Fruit fly (Drosophila melanogaster) whole organism, embryonic: ENCODE results near the gene CG15528.

Experiments
- CG12219 ChIP-seq: fragments of 200-800 bp; sonication (Bioruptor generic); optimal IDR thresholded peaks from 3 replicates; lab custom pipeline; 2018; ENCODE audit warnings: missing biosample characterization, mild to moderate bottlenecking, missing genetic modification characterization
- CG12659 ChIP-seq: fragments of 200-800 bp; sonication (Bioruptor generic); optimal IDR thresholded peaks from 3 replicates; lab custom pipeline; 2017; ENCODE audit warnings: mild to moderate bottlenecking, missing biosample characterization, missing genetic modification reagents, missing genetic modification characterization
- CG12744 ChIP-seq: fragments of 200-800 bp; sonication (Bioruptor generic); optimal IDR thresholded peaks from 2 replicates; lab custom pipeline; 2016; ENCODE audit warnings: missing biosample characterization, missing genetic modification characterization
- CG13123 ChIP-seq: fragments of 200-800 bp; sonication (Bioruptor generic); optimal IDR thresholded peaks from 2 replicates; lab custom pipeline; 2016; ENCODE audit warnings: missing biosample characterization, missing genetic modification characterization
- CG13775 ChIP-seq: fragments of 200-800 bp; sonication (Bioruptor generic); optimal IDR thresholded peaks from 3 replicates; lab custom pipeline; 2017; ENCODE audit warnings: missing biosample characterization, mild to moderate bottlenecking, missing genetic modification characterization
- CG15269 ChIP-seq: fragments of 200-800 bp; sonication (Bioruptor generic); optimal IDR thresholded peaks from 2 replicates; lab custom pipeline; 2018; ENCODE audit warnings: missing biosample characterization, mild to moderate bottlenecking, missing genetic modification characterization, moderate library complexity
- CG1602 ChIP-seq: fragments of 200-800 bp; sonication (Bioruptor generic); optimal IDR thresholded peaks from 3 replicates; lab custom pipeline; 2016; ENCODE audit warnings: missing biosample characterization, missing genetic modification characterization
- CG17186 ChIP-seq: fragments of 200-800 bp; sonication (Bioruptor generic); optimal IDR thresholded peaks from 3 replicates; lab custom pipeline; 2017; ENCODE audit warnings: missing biosample characterization, missing genetic modification reagents, missing genetic modification characterization
- CG2120 ChIP-seq: fragments of 200-800 bp; sonication (Bioruptor generic); optimal IDR thresholded peaks from 3 replicates; lab custom pipeline; 2016; ENCODE audit warnings: missing biosample characterization, missing genetic modification characterization
- CG2202 ChIP-seq: fragments of 200-800 bp; sonication (Bioruptor generic); optimal IDR thresholded peaks from 2 replicates; lab custom pipeline; 2018; ENCODE audit warnings: missing biosample characterization, mild to moderate bottlenecking, missing genetic modification characterization
- CG3838 ChIP-seq: fragments of 200-800 bp; sonication (Bioruptor generic); optimal IDR thresholded peaks from 3 replicates; lab custom pipeline; 2016; ENCODE audit warnings: missing biosample characterization, missing genetic modification characterization
- CG4854 ChIP-seq: fragments of 200-800 bp; sonication (Bioruptor generic); optimal IDR thresholded peaks from 2 replicates; lab custom pipeline; 2016; ENCODE audit warnings: missing biosample characterization, missing genetic modification characterization, inconsistent platforms
- CG7271 ChIP-seq: fragments of 200-800 bp; sonication (Bioruptor generic); optimal IDR thresholded peaks from 2 replicates; lab custom pipeline; 2018; ENCODE audit warnings: missing biosample characterization, mild to moderate bottlenecking, missing genetic modification characterization, moderate library complexity
- CG7839 ChIP-seq: fragments of 200-800 bp; sonication (Bioruptor generic); optimal IDR thresholded peaks from 3 replicates; lab custom pipeline; 2018; ENCODE audit warnings: missing biosample characterization, mild to moderate bottlenecking, missing genetic modification characterization, moderate library complexity
- CG8924 ChIP-seq: fragments of 200-800 bp; optimal IDR thresholded peaks from 3 replicates; lab custom pipeline; 2019; ENCODE audit warnings: missing biosample characterization, mild to moderate bottlenecking, missing genetic modification characterization, moderate library complexity
- CG9215 ChIP-seq: fragments of 200-800 bp; sonication (Bioruptor generic); IDR thresholded peaks from 2 replicates; pipeline ENCODE4 v1.3.6; 2022; ENCODE audit warnings: missing biosample characterization, missing genetic modification characterization
- Dbx ChIP-seq: fragments of 200-800 bp; sonication (Bioruptor generic); IDR thresholded peaks from 3 replicates; pipeline ENCODE4 v1.3.6; 2022; ENCODE audit warnings: missing biosample characterization, missing genetic modification characterization
- Dip3 ChIP-seq: fragments of 200-800 bp; sonication (Bioruptor generic); optimal IDR thresholded peaks from 3 replicates; lab custom pipeline; 2016; ENCODE audit warnings: missing biosample characterization, missing genetic modification characterization
- Dll ChIP-seq: fragments of 200-800 bp; sonication (Bioruptor generic); IDR thresholded peaks from 4 replicates; pipeline ENCODE4 v1.3.6; 2022; ENCODE audit warnings: missing biosample characterization, missing genetic modification characterization; ENCODE audit not compliant: partially characterized antibody
- Drgx ChIP-seq: fragments of 200-800 bp; sonication (Bioruptor generic); IDR thresholded peaks from 2 replicates; pipeline ENCODE4 v1.3.6; 2022; ENCODE audit warnings: missing biosample characterization, missing genetic modification characterization
- Elba2 ChIP-seq: fragments of 200-800 bp; sonication (Bioruptor generic); optimal IDR thresholded peaks from 3 replicates; lab custom pipeline; 2016; ENCODE audit warnings: missing biosample characterization, missing genetic modification characterization
- Gsc ChIP-seq: fragments of 200-800 bp; sonication (Bioruptor generic); IDR thresholded peaks from 2 replicates; pipeline ENCODE4 v1.3.6; 2022; ENCODE audit warnings: missing biosample characterization, missing genetic modification characterization
- H2.0 ChIP-seq: fragments of 200-800 bp; sonication (Bioruptor generic); IDR thresholded peaks from 2 replicates; pipeline ENCODE4 v1.3.6; 2022; ENCODE audit warnings: missing biosample characterization, missing genetic modification characterization
- Hmr ChIP-seq: fragments of 200-800 bp; sonication (Bioruptor generic); optimal IDR thresholded peaks from 3 replicates; lab custom pipeline; 2017; ENCODE audit warnings: mild to moderate bottlenecking, missing biosample characterization, missing genetic modification reagents, missing genetic modification characterization
- Mrtf ChIP-seq: fragments of 200-800 bp; sonication (Bioruptor generic); IDR thresholded peaks from 3 replicates; pipeline ENCODE4 v1.3.6; 2022; ENCODE audit warnings: missing biosample characterization, missing genetic modification characterization
- Oaz ChIP-seq: fragments of 200-800 bp; sonication (Bioruptor generic); IDR thresholded peaks from 2 replicates; pipeline ENCODE4 v1.3.6; 2022; ENCODE audit warnings: missing biosample characterization, missing genetic modification characterization
- Oli ChIP-seq: fragments of 200-800 bp; sonication (Bioruptor generic); optimal IDR thresholded peaks from 2 replicates; lab custom pipeline; 2018; ENCODE audit warnings: missing biosample characterization, mild to moderate bottlenecking, missing genetic modification characterization, moderate library complexity
- Pdp1 ChIP-seq, 2 experiments: fragments of 200-800 bp; sonication (Bioruptor generic); optimal IDR thresholded peaks; 3 replicates each; lab custom pipeline; 2016; ENCODE audit warnings: missing biosample characterization in 2 of 2, missing genetic modification characterization in 2 of 2, mild to moderate bottlenecking in 1 of 2, moderate library complexity in 1 of 2
- Spps ChIP-seq: fragments of 200-800 bp; sonication (Bioruptor generic); optimal IDR thresholded peaks from 2 replicates; lab custom pipeline; 2018; ENCODE audit warnings: missing biosample characterization, mild to moderate bottlenecking, missing genetic modification characterization
- Stat92E ChIP-seq, 3 experiments: fragments of >200 bp in 2 of 3; fragments of 200-800 bp in 1 of 3; sonication (Bioruptor generic) in 1 of 3; optimal IDR thresholded peaks; 2 replicates each; lab custom pipeline; 2017 to 2019; ENCODE audit warnings: missing biosample characterization in 3 of 3, missing genetic modification characterization in 3 of 3, mild to moderate bottlenecking in 1 of 3, moderate library complexity in 1 of 3
- TFAM ChIP-seq: fragments of 200-800 bp; sonication (Bioruptor generic); optimal IDR thresholded peaks from 2 replicates; lab custom pipeline; 2017; ENCODE audit warnings: missing biosample characterization, missing genetic modification characterization, inconsistent platforms
- Xrp1 ChIP-seq: fragments of 200-800 bp; sonication (Bioruptor generic); IDR thresholded peaks from 2 replicates; pipeline ENCODE4 v1.3.6; 2022; ENCODE audit warnings: missing biosample characterization, missing genetic modification characterization
- YL-1 ChIP-seq: fragments of 200-800 bp; sonication (Bioruptor generic); optimal IDR thresholded peaks from 3 replicates; lab custom pipeline; 2017; ENCODE audit warnings: missing biosample characterization, mild to moderate bottlenecking, missing genetic modification characterization
- bigmax ChIP-seq: fragments of 200-800 bp; sonication (Bioruptor generic); optimal IDR thresholded peaks from 2 replicates; lab custom pipeline; 2018; ENCODE audit warnings: missing biosample characterization, mild to moderate bottlenecking, missing genetic modification characterization
- crp ChIP-seq, 2 experiments: fragments of 200-800 bp; sonication (Bioruptor generic); optimal IDR thresholded peaks; 2 replicates in 1 of 2; 3 replicates in 1 of 2; lab custom pipeline; 2017; ENCODE audit warnings: missing biosample characterization in 2 of 2, missing genetic modification characterization in 2 of 2, mild to moderate bottlenecking in 1 of 2, moderate library complexity in 1 of 2
- ems ChIP-seq: fragments of 200-800 bp; sonication (Bioruptor generic); optimal IDR thresholded peaks from 3 replicates; lab custom pipeline; 2016; ENCODE audit warnings: missing biosample characterization, missing genetic modification characterization
- fd96Cb ChIP-seq: fragments of 200-800 bp; sonication (Bioruptor generic); optimal IDR thresholded peaks from 2 replicates; lab custom pipeline; 2018; ENCODE audit warnings: missing biosample characterization, mild to moderate bottlenecking, missing genetic modification characterization, moderate library complexity
- jumu ChIP-seq: fragments of 200-800 bp; sonication (Bioruptor generic); optimal IDR thresholded peaks from 3 replicates; lab custom pipeline; 2016; ENCODE audit warnings: missing biosample characterization, missing genetic modification characterization
- lab ChIP-seq: fragments of 200-800 bp; sonication (Bioruptor generic); optimal IDR thresholded peaks from 3 replicates; lab custom pipeline; 2017; ENCODE audit warnings: missing biosample characterization, missing genetic modification characterization, mild to moderate bottlenecking, moderate library complexity, missing genetic modification reagents
- nerfin-2 ChIP-seq: fragments of 200-800 bp; sonication (Bioruptor generic); IDR thresholded peaks from 2 replicates; pipeline ENCODE4 v1.3.6; 2022; ENCODE audit warnings: missing biosample characterization, missing genetic modification characterization; ENCODE audit not compliant: partially characterized antibody
- nmo ChIP-seq: fragments of 200-800 bp; sonication (Bioruptor generic); optimal IDR thresholded peaks from 2 replicates; lab custom pipeline; 2018; ENCODE audit warnings: missing biosample characterization, mild to moderate bottlenecking, missing genetic modification characterization, moderate library complexity
- ranshi ChIP-seq: fragments of 200-800 bp; sonication (Bioruptor generic); IDR thresholded peaks from 2 replicates; pipeline ENCODE4 v1.3.6; 2022; ENCODE audit warnings: missing biosample characterization, missing genetic modification characterization
- rib ChIP-seq: fragments of 200-800 bp; sonication (Bioruptor generic); IDR thresholded peaks from 2 replicates; pipeline ENCODE4 v1.3.6; 2022; ENCODE audit warnings: missing biosample characterization, missing genetic modification characterization
- sd ChIP-seq: fragments of 200-800 bp; sonication (Bioruptor generic); optimal IDR thresholded peaks from 3 replicates; lab custom pipeline; 2018; ENCODE audit warnings: missing biosample characterization, mild to moderate bottlenecking, missing genetic modification characterization, moderate library complexity
- sim ChIP-seq: fragments of 200-800 bp; sonication (Bioruptor generic); IDR thresholded peaks from 2 replicates; pipeline ENCODE4 v1.3.6; 2022; ENCODE audit warnings: missing biosample characterization, missing genetic modification characterization
- ttk ChIP-seq: fragments of 200-800 bp; sonication (Bioruptor generic); IDR thresholded peaks from 2 replicates; pipeline ENCODE4 v2.1.2; 2022; ENCODE audit warnings: missing biosample characterization, missing genetic modification characterization
- z ChIP-seq: fragments of 200-800 bp; sonication (Bioruptor generic); IDR thresholded peaks from 3 replicates; pipeline ENCODE4 v1.3.6; 2022; ENCODE audit warnings: missing biosample characterization, missing genetic modification characterization
- zen ChIP-seq: fragments of 200-800 bp; sonication (Bioruptor generic); optimal IDR thresholded peaks from 3 replicates; lab custom pipeline; 2018; ENCODE audit warnings: missing biosample characterization, mild to moderate bottlenecking, missing genetic modification characterization, moderate library complexity

CG15528 gene

DNA sequence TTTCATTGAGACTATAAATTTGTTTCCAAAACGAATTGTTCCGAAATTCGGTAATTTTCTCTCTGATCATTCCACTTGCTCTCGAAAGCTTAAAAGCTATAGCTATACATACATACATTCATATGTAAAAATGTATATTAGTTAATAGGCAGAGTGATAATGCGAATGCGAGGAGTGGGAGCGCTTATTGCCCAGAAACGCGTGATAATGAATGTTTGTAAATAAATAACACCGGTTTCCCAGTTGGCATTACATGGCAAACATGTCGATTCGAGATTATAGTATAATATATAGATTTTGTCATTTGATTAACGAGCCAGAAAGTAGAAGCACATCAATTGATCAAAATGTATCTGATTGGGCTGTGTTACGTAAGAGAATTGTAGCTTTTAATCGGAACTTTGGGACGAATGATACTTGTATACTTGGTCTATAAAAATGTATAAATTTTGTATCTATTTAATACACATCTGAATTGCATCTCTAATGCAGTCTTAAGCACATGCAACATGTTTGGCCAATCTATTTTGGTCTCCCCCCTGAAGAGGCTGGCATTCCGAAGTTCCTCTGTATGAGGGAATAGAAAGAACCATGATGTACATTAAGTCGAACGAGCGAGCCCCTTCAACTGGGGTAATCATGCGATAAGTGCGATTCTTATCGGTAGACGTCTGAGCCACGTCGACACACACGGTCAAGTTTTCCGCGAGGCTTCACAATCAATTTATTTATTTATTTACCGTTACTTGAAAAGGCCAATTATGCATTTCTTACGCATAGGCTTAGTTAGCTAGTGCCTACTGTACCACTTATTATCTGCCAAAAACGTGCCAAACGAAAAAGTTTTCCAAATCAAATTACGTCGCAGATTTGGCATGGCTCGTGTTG, 39.1 kb downstream of the CG15528 start (continued):
- no peak for TF ChIP-seq Elba2
- TF ChIP-seq bigmax (GFP tag; lab: Kevin White, UChicago): no peak
- TF ChIP-seq ems: peak; percentile 7
- 0 out of 2 replicates have a peak, but pooled peaks have one; percentile 19 for TF ChIP-seq H2.0 (GFP tag; lab: Robert Waterston, UW)
- TF ChIP-seq Dip3 (GFP tag; lab: Kevin White, UChicago): no peak
- TF ChIP-seq CG7839: peak; percentile 6
- no peak for TF ChIP-seq sim
- no peak for TF ChIP-seq fd96Cb (tag; lab: Kevin White, UChicago)
- TF ChIP-seq CG8924 (tag; lab: Kevin White, UChicago): no peak
- TF ChIP-seq Pdp1 (GFP tag; optimal IDR thresholded peaks at IDR 0.05; lab: Kevin White, UChicago): peak in 1 of 2 experiments; percentile 88
- no peak for TF ChIP-seq CG12744
- TF ChIP-seq Dbx (GFP tag; lab: Robert Waterston, UW): peak; percentile 33; the same call in 1 of the 3 replicates
- TF ChIP-seq Oli (tag; lab: Kevin White, UChicago): no peak
- no peak for TF ChIP-seq Dll
- TF ChIP-seq Drgx (GFP tag; lab: Robert Waterston, UW): peak; percentile 59
- no peak for TF ChIP-seq CG13775
- TF ChIP-seq CG2202 (tag; lab: Kevin White, UChicago): no peak
- TF ChIP-seq Gsc (GFP tag; lab: Robert Waterston, UW): no peak
- no peak for TF ChIP-seq CG3838 (GFP tag; lab: Kevin White, UChicago)
- 0 out of 2 replicates have a peak, but pooled peaks have one; percentile 9 for TF ChIP-seq ttk
- peak; percentile 11 for TF ChIP-seq Hmr (GFP tag; lab: Kevin White, UChicago)
- TF ChIP-seq crp (GFP tag; optimal IDR thresholded peaks at IDR 0.05; lab: Kevin White, UChicago): no peak
- TF ChIP-seq nerfin-2 (GFP tag; lab: Robert Waterston, UW): no peak
- peak; percentile 56 for TF ChIP-seq lab (GFP tag; lab: Kevin White, UChicago)
- TF ChIP-seq YL-1 (GFP tag; lab: Kevin White, UChicago): peak; percentile 17
- no peak for TF ChIP-seq zen
- TF ChIP-seq CG12219 (GFP tag; lab: Kevin White, UChicago): no peak
- TF ChIP-seq CG12659: peak; percentile 11
- peak; percentile 23; the same call in 1 of the 2 replicates for TF ChIP-seq ranshi (GFP tag; lab: Robert Waterston, UW)
- no peak for TF ChIP-seq TFAM (GFP tag; lab: Kevin White, UChicago)
- 0 out of 2 replicates have a peak, but pooled peaks have one; percentile 5 for TF ChIP-seq Xrp1 (GFP tag; lab: Robert Waterston, UW)
- TF ChIP-seq z: no peak
- TF ChIP-seq jumu (GFP tag; lab: Kevin White, UChicago): no peak
- no peak for TF ChIP-seq Mrtf
- peak; percentile 42 for TF ChIP-seq CG2120 (GFP tag; lab: Kevin White, UChicago)
- TF ChIP-seq Stat92E (GFP tag; optimal IDR thresholded peaks at IDR 0.05; lab: Kevin White, UChicago): no peak
- TF ChIP-seq Spps (tag; lab: Kevin White, UChicago): no peak
- no peak for TF ChIP-seq CG13123 (GFP tag; lab: Kevin White, UChicago)
- no peak for TF ChIP-seq nmo (GFP tag; lab: Kevin White, UChicago)
- TF ChIP-seq rib (GFP tag; lab: Robert Waterston, UW): peak; percentile 68; the same call in 1 of the 2 replicates
- TF ChIP-seq CG17186: no peak
- no peak for TF ChIP-seq CG4854 (GFP tag; lab: Kevin White, UChicago)
- no peak for TF ChIP-seq CG7271 (tag; lab: Kevin White, UChicago)
- peak; percentile 39 for TF ChIP-seq sd (tag; lab: Kevin White, UChicago)
- TF ChIP-seq CG15269 (tag; lab: Kevin White, UChicago): no peak
- TF ChIP-seq Oaz (GFP tag; lab: Robert Waterston, UW): no peak
- TF ChIP-seq CG9215 (GFP tag; lab: Robert Waterston, UW): peak; percentile 27; the same call in 1 of the 2 replicates
- TF ChIP-seq CG1602: no peak
